Worm (Caenorhabditis elegans) whole organism, L1 larva: ENCODE data around the gene tig-3.

Source experiments
- F16B12.6 ChIP-seq: fragments of 150-350 bp; optimal IDR thresholded peaks from 2 replicates; lab custom pipeline; 2014; ENCODE audit warnings: missing biosample characterization, missing genetic modification characterization
- ceh-88 ChIP-seq: fragments of 200-800 bp; sonication (Bioruptor generic); IDR thresholded peaks from 2 replicates; pipeline ENCODE4 v1.3.6; 2022; ENCODE audit warnings: missing genetic modification characterization, missing compliant biosample characterization
- snpc-4 ChIP-seq: fragments of 150-350 bp; optimal IDR thresholded peaks from 2 replicates; lab custom pipeline; 2014; ENCODE audit warnings: missing biosample characterization, missing genetic modification characterization
- unc-30 ChIP-seq: sonication (generic microtip); optimal IDR thresholded peaks from 2 replicates; lab custom pipeline; 2017; ENCODE audit warnings: missing biosample characterization, missing genetic modification characterization

DNA sequence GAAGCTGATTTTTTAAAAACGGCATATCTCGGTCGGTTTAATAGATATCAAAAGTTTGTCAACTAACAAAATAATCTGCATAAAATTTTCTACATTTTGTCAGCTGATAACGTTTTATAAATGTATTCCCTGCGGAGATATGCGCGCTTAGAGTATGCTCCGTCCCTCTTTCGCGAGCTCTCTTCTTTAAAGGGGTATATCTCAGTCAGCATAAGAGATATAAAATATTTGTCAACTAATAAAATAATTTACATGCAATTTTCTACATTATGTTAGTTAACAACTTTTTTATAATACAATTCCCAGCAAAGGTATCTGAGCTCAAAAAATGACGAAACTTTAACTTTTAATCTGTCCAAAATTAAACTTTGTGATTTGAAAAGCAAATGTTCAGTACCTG, 13.9 kb upstream of the tig-3 start:
- TF ChIP-seq snpc-4 (tag; lab: Kevin White, UChicago) (no peak), F16B12.6 (tag; lab: Kevin White, UChicago) (no peak), unc-30 (tag; lab: Kevin White, UChicago) (no peak), ceh-88 (GFP tag; lab: Robert Waterston, UW) (no peak)
